Fruit fly (Drosophila melanogaster) whole organism, embryonic: ENCODE results near the gene ago.

Experiments
- CG11247 ChIP-seq: fragments of 200-800 bp; sonication (Bioruptor generic); IDR thresholded peaks from 2 replicates; pipeline ENCODE4 v1.3.6; 2022; ENCODE audit warnings: missing biosample characterization, missing genetic modification characterization
- CG16863 ChIP-seq: fragments of 200-800 bp; sonication (Bioruptor generic); optimal IDR thresholded peaks from 3 replicates; lab custom pipeline; 2016; ENCODE audit warnings: missing biosample characterization, missing genetic modification characterization
- CG2678 ChIP-seq: fragments of 200-800 bp; sonication (Bioruptor generic); optimal IDR thresholded peaks from 3 replicates; lab custom pipeline; 2019; ENCODE audit warnings: missing biosample characterization, mild to moderate bottlenecking, missing genetic modification characterization, moderate library complexity
- CG8290 ChIP-seq, 3 experiments: fragments of 200-800 bp; sonication (Bioruptor generic); optimal IDR thresholded peaks; 2 replicates each; lab custom pipeline; 2016 to 2019; ENCODE audit warnings: missing biosample characterization in 3 of 3, missing genetic modification characterization in 3 of 3, mild to moderate bottlenecking in 2 of 3, moderate library complexity in 1 of 3
- Lpt ChIP-seq: fragments of >200 bp; optimal IDR thresholded peaks from 2 replicates; lab custom pipeline; 2018; ENCODE audit warnings: missing biosample characterization, missing genetic modification characterization
- az2 ChIP-seq: fragments of 200-800 bp; sonication (Bioruptor generic); optimal IDR thresholded peaks from 3 replicates; lab custom pipeline; 2016; ENCODE audit warnings: missing biosample characterization, missing genetic modification characterization
- fru ChIP-seq: fragments of >200 bp; optimal IDR thresholded peaks from 2 replicates; lab custom pipeline; 2017
- sd ChIP-seq: fragments of 200-800 bp; sonication (Bioruptor generic); optimal IDR thresholded peaks from 3 replicates; lab custom pipeline; 2018; ENCODE audit warnings: missing biosample characterization, mild to moderate bottlenecking, missing genetic modification characterization, moderate library complexity
- trem ChIP-seq: fragments of 200-800 bp; optimal IDR thresholded peaks from 3 replicates; lab custom pipeline; 2019; ENCODE audit warnings: missing biosample characterization, mild to moderate bottlenecking, missing genetic modification characterization, moderate library complexity

ago gene

DNA sequence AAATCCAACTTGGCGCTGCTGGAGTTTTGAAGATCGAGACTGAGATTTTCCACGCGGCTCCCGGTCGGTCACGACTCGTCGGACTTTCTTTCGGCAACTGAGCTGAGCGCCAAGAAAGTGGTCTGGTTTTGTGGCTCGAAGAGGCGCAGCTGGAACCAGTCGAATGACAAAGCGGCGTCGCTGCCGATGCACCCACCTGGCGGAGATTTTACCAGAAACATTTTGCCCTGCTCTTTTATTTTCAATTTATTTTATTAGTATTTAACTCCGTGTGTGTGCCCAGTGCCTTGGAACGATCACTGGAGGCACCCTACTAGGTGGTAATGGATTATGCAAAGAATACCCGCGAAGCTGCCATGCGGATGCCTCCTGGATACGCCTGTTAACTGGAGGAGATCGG, 49.9 kb downstream of the ago start, which contains the start of gene CG15005:
TSS of gene CG15005 (minus strand) at position 101 of the 400 bp plus-strand sequence.
- no peak for TF ChIP-seq CG2678 (tag; lab: Kevin White, UChicago)
- TF ChIP-seq trem, result no peak
- TF ChIP-seq fru (lab: Kevin White, UChicago), result no peak
- TF ChIP-seq Lpt (GFP tag; lab: Kevin White, UChicago), result no peak
- no peak for TF ChIP-seq CG16863 (GFP tag; lab: Kevin White, UChicago)
- no peak for TF ChIP-seq sd
- no peak for TF ChIP-seq CG11247 (GFP tag; lab: Robert Waterston, UW)
- TF ChIP-seq az2 (GFP tag; lab: Kevin White, UChicago), result no peak
- TF ChIP-seq CG8290 (GFP tag; optimal IDR thresholded peaks at IDR 0.05; lab: Kevin White, UChicago), result no peak
- no peak for TF ChIP-seq CG8290 (tag; optimal IDR thresholded peaks at IDR 0.05; lab: Kevin White, UChicago)
